Worm (Caenorhabditis elegans) whole organism, late embryonic: ENCODE data around the gene C55A6.1.
A peak's percentile ranks its signal among the peaks of the same experiment; 100 is the strongest.

ENCODE experiments used
- C08G9.2 ChIP-seq: sonication (generic microtip); optimal IDR thresholded peaks from 2 replicates; lab custom pipeline; 2016; ENCODE audit warnings: mild to moderate bottlenecking, missing genetic modification characterization, moderate library complexity, missing compliant biosample characterization
- C38D4.7 ChIP-seq: fragments of 200-800 bp; sonication (Bioruptor generic); optimal IDR thresholded peaks from 2 replicates; lab custom pipeline; 2018; ENCODE audit warnings: mild to moderate bottlenecking, missing genetic modification characterization, moderate library complexity, missing compliant biosample characterization
- F13H6.1 ChIP-seq: sonication (generic microtip); optimal IDR thresholded peaks from 2 replicates; lab custom pipeline; 2016; ENCODE audit warnings: missing genetic modification characterization, missing compliant biosample characterization
- K02D7.2 ChIP-seq: sonication (generic microtip); optimal IDR thresholded peaks from 2 replicates; lab custom pipeline; 2017; ENCODE audit warnings: mild to moderate bottlenecking, missing genetic modification characterization, missing compliant biosample characterization
- K09A11.1 ChIP-seq: sonication (generic microtip); optimal IDR thresholded peaks from 2 replicates; lab custom pipeline; 2017; ENCODE audit warnings: antibody characterized with exemption, mild to moderate bottlenecking, missing genetic modification characterization, missing compliant biosample characterization; ENCODE audit not compliant: insufficient read depth
- T23F11.4 ChIP-seq: fragments of 200-800 bp; sonication (Bioruptor generic); optimal IDR thresholded peaks from 2 replicates; lab custom pipeline; 2018; ENCODE audit warnings: mild to moderate bottlenecking, missing genetic modification characterization, missing compliant biosample characterization
- ama-1 ChIP-seq: fragments of 150-350 bp; optimal IDR thresholded peaks from 2 replicates; lab custom pipeline; 2014
- ceh-14 ChIP-seq: sonication (generic microtip); optimal IDR thresholded peaks from 2 replicates; lab custom pipeline; 2016; ENCODE audit warnings: missing genotype, missing genetic modification characterization, missing compliant biosample characterization
- ceh-18 ChIP-seq: sonication (generic microtip); optimal IDR thresholded peaks from 2 replicates; lab custom pipeline; 2016; ENCODE audit warnings: missing genetic modification characterization, missing compliant biosample characterization
- ceh-19 ChIP-seq: fragments of 200-800 bp; sonication (Bioruptor generic); optimal IDR thresholded peaks from 2 replicates; lab custom pipeline; 2018; ENCODE audit warnings: mild to moderate bottlenecking, missing genetic modification characterization, missing compliant biosample characterization
- ceh-22 ChIP-seq: sonication (generic microtip); optimal IDR thresholded peaks from 2 replicates; lab custom pipeline; 2017; ENCODE audit warnings: missing biosample characterization, missing genetic modification characterization
- ceh-31 ChIP-seq: sonication (generic microtip); optimal IDR thresholded peaks from 2 replicates; lab custom pipeline; 2016; ENCODE audit warnings: missing genetic modification characterization, missing compliant biosample characterization
- ceh-34 ChIP-seq: sonication (generic microtip); optimal IDR thresholded peaks from 2 replicates; lab custom pipeline; 2016; ENCODE audit warnings: mild to moderate bottlenecking, missing genetic modification characterization, missing compliant biosample characterization
- ceh-45 ChIP-seq: fragments of 200-800 bp; sonication (Bioruptor generic); IDR thresholded peaks from 2 replicates; pipeline ENCODE4 v1.3.6; 2022; ENCODE audit warnings: missing genetic modification reagents, missing genetic modification characterization, missing compliant biosample characterization
- ceh-48 ChIP-seq: sonication (generic microtip); optimal IDR thresholded peaks from 2 replicates; lab custom pipeline; 2016; ENCODE audit warnings: missing genetic modification characterization, inconsistent platforms, missing compliant biosample characterization
- ceh-9 ChIP-seq: sonication (generic microtip); optimal IDR thresholded peaks from 2 replicates; lab custom pipeline; 2016; ENCODE audit warnings: mild to moderate bottlenecking, missing genetic modification characterization, inconsistent platforms, missing compliant biosample characterization
- che-1 ChIP-seq: sonication (generic microtip); optimal IDR thresholded peaks from 2 replicates; lab custom pipeline; 2016; ENCODE audit warnings: mild to moderate bottlenecking, missing genetic modification characterization, missing compliant biosample characterization
- dmd-4 ChIP-seq: sonication (generic microtip); optimal IDR thresholded peaks from 2 replicates; lab custom pipeline; 2016; ENCODE audit warnings: borderline replicate concordance, missing genetic modification characterization, missing compliant biosample characterization
- ets-4 ChIP-seq: sonication (generic microtip); optimal IDR thresholded peaks from 2 replicates; lab custom pipeline; 2016; ENCODE audit warnings: missing genetic modification characterization, missing compliant biosample characterization
- fkh-10 ChIP-seq: fragments of 150-350 bp; optimal IDR thresholded peaks from 2 replicates; lab custom pipeline; 2014; ENCODE audit warnings: missing biosample characterization, missing genetic modification reagents, missing genetic modification characterization
- gmeb-2 ChIP-seq: sonication (generic microtip); optimal IDR thresholded peaks from 2 replicates; lab custom pipeline; 2016; ENCODE audit warnings: missing genetic modification characterization, inconsistent platforms, missing compliant biosample characterization
- hlh-13 ChIP-seq: fragments of 200-800 bp; sonication (Bioruptor generic); optimal IDR thresholded peaks from 2 replicates; lab custom pipeline; 2018; ENCODE audit warnings: mild to moderate bottlenecking, missing genetic modification characterization, missing compliant biosample characterization
- hlh-15 ChIP-seq: sonication (generic microtip); optimal IDR thresholded peaks from 2 replicates; lab custom pipeline; 2016; ENCODE audit warnings: missing genetic modification characterization, missing compliant biosample characterization
- lim-6 ChIP-seq: sonication (generic microtip); optimal IDR thresholded peaks from 2 replicates; lab custom pipeline; 2016; ENCODE audit warnings: missing genetic modification characterization, missing compliant biosample characterization
- lin-11 ChIP-seq: fragments of 200-800 bp; sonication (Bioruptor generic); optimal IDR thresholded peaks from 2 replicates; lab custom pipeline; 2018; ENCODE audit warnings: mild to moderate bottlenecking, missing genetic modification characterization, missing compliant biosample characterization
- mec-3 ChIP-seq: sonication (generic microtip); optimal IDR thresholded peaks from 2 replicates; lab custom pipeline; 2016; ENCODE audit warnings: borderline replicate concordance, missing genetic modification characterization, missing compliant biosample characterization
- nfya-1 ChIP-seq: sonication (generic microtip); optimal IDR thresholded peaks from 2 replicates; lab custom pipeline; 2017; ENCODE audit warnings: missing genetic modification characterization, mild to moderate bottlenecking, missing compliant biosample characterization, antibody characterized with exemption, moderate library complexity
- nhr-11 ChIP-seq: fragments of 150-350 bp; optimal IDR thresholded peaks from 2 replicates; lab custom pipeline; 2014; ENCODE audit warnings: missing biosample characterization, missing genetic modification characterization
- nhr-232 ChIP-seq: sonication (generic microtip); optimal IDR thresholded peaks from 2 replicates; lab custom pipeline; 2016; ENCODE audit warnings: missing genetic modification characterization, missing compliant biosample characterization
- odd-2 ChIP-seq: sonication (generic microtip); optimal IDR thresholded peaks from 2 replicates; lab custom pipeline; 2017; ENCODE audit warnings: antibody characterized with exemption, mild to moderate bottlenecking, missing genetic modification characterization, missing compliant biosample characterization
- pag-3 ChIP-seq: sonication (generic microtip); optimal IDR thresholded peaks from 2 replicates; lab custom pipeline; 2016; ENCODE audit warnings: missing compliant biosample characterization, missing genetic modification characterization, borderline replicate concordance
- pax-1 ChIP-seq: fragments of 150-350 bp; optimal IDR thresholded peaks from 2 replicates; lab custom pipeline; 2014; ENCODE audit warnings: missing biosample characterization, missing genetic modification characterization
- pha-2 ChIP-seq: sonication (generic microtip); optimal IDR thresholded peaks from 2 replicates; lab custom pipeline; 2017; ENCODE audit warnings: mild to moderate bottlenecking, missing genetic modification characterization, missing compliant biosample characterization
- pqm-1 ChIP-seq: sonication (generic microtip); optimal IDR thresholded peaks from 2 replicates; lab custom pipeline; 2016; ENCODE audit warnings: missing genetic modification characterization, missing compliant biosample characterization
- pros-1 ChIP-seq: fragments of 150-350 bp; optimal IDR thresholded peaks from 2 replicates; lab custom pipeline; 2014; ENCODE audit warnings: missing biosample characterization, missing genetic modification reagents, missing genetic modification characterization
- rnt-1 ChIP-seq: sonication (generic microtip); optimal IDR thresholded peaks from 2 replicates; lab custom pipeline; 2016; ENCODE audit warnings: missing genetic modification characterization, missing compliant biosample characterization
- sdc-2 ChIP-seq: sonication (generic microtip); optimal IDR thresholded peaks from 2 replicates; lab custom pipeline; 2016; ENCODE audit warnings: missing genotype, missing genetic modification characterization, missing compliant biosample characterization
- sox-2 ChIP-seq: fragments of 200-800 bp; sonication (Bioruptor generic); IDR thresholded peaks from 2 replicates; pipeline ENCODE4 v1.3.6; 2022; ENCODE audit warnings: missing genetic modification reagents, missing genetic modification characterization, missing compliant biosample characterization
- sox-4 ChIP-seq: sonication (generic microtip); optimal IDR thresholded peaks from 2 replicates; lab custom pipeline; 2017; ENCODE audit warnings: mild to moderate bottlenecking, missing genetic modification characterization, inconsistent platforms, missing compliant biosample characterization
- ttx-3 ChIP-seq: sonication (generic microtip); optimal IDR thresholded peaks from 2 replicates; lab custom pipeline; 2016; ENCODE audit warnings: missing genetic modification reagents, missing genetic modification characterization, missing compliant biosample characterization
- unc-3 ChIP-seq, 2 experiments: fragments of 200-800 bp in 1 of 2; sonication (Bioruptor generic) in 1 of 2; sonication (generic microtip) in 1 of 2; conservative IDR thresholded peaks in 1 of 2; optimal IDR thresholded peaks in 1 of 2; 2 replicates each; pipeline versions ENCODE4 v1.3.6 to Lab custom; 2016 to 2022; ENCODE audit warnings: missing compliant biosample characterization in 2 of 2, missing genetic modification characterization in 2 of 2, missing genetic modification reagents in 1 of 2
- unc-42 ChIP-seq: sonication (generic microtip); optimal IDR thresholded peaks from 2 replicates; lab custom pipeline; 2016; ENCODE audit warnings: missing genotype, missing genetic modification characterization, missing compliant biosample characterization
- unc-55 ChIP-seq: sonication (generic microtip); optimal IDR thresholded peaks from 2 replicates; lab custom pipeline; 2017; ENCODE audit warnings: missing biosample characterization, missing genetic modification reagents, missing genetic modification characterization
- unc-86 ChIP-seq: sonication (generic microtip); optimal IDR thresholded peaks from 2 replicates; lab custom pipeline; 2016; ENCODE audit warnings: missing genetic modification characterization, missing compliant biosample characterization
- ztf-16 ChIP-seq: sonication (generic microtip); optimal IDR thresholded peaks from 2 replicates; lab custom pipeline; 2017; ENCODE audit warnings: missing genetic modification characterization, missing compliant biosample characterization

C55A6.1 gene

ce11 chrV:11527531-11527930, 22.8 kb upstream of the C55A6.1 start, which contains the start of gene ccch-1:
Gene ccch-1 (plus strand): TSS chrV:11527831.
- TF ChIP-seq ttx-3 (tag; lab: Kevin White, UChicago) (no peak), pqm-1 (no peak), K02D7.2 (no peak)

- TF ChIP-seq pha-2 (tag; lab: Kevin White, UChicago) (no peak), sdc-2 (no peak), ceh-9 (tag; lab: Kevin White, UChicago) (no peak), lin-11 (tag; lab: Kevin White, UChicago) (no peak)
Measured at ce11 chrV:11526927-11527491, 22.2 kb upstream of the C55A6.1 start.

- TF ChIP-seq nfya-1 (peak; percentile 59), hlh-13 (no peak), ets-4 (no peak)
Measured at ce11 chrV:11525338-11525737, 20.6 kb upstream of the C55A6.1 start.

- TF ChIP-seq sox-4 (tag; lab: Kevin White, UChicago) (peak; percentile 34), pax-1 (no peak), nhr-11 (tag; lab: Kevin White, UChicago) (no peak), fkh-10 (GFP tag; lab: Kevin White, UChicago) (no peak), odd-2 (tag; lab: Kevin White, UChicago) (no peak), lim-6 (tag; lab: Kevin White, UChicago) (no peak), nfya-1 (peak; percentile 73), ztf-16 (tag; lab: Kevin White, UChicago) (peak; percentile 57), ceh-14 (peak; percentile 36), unc-55 (GFP tag; lab: Kevin White, UChicago) (peak; percentile 53), ceh-19 (GFP tag; lab: Kevin White, UChicago) (no peak), K09A11.1 (tag; lab: Kevin White, UChicago) (peak; percentile 33), unc-42 (tag; lab: Kevin White, UChicago) (no peak), F13H6.1 (no peak), ceh-18 (peak; percentile 30), unc-3 (GFP tag; conservative IDR thresholded peaks at IDR 0.05; lab: Robert Waterston, UW) (peak; percentile 50; the same call in 1 of the 2 replicates), unc-3 (tag; optimal IDR thresholded peaks at IDR 0.05; lab: Kevin White, UChicago) (peak; percentile 49), C08G9.2 (tag; lab: Kevin White, UChicago) (no peak), pag-3 (no peak), pros-1 (no peak), ceh-22 (tag; lab: Kevin White, UChicago) (no peak), ceh-45 (GFP tag; lab: Robert Waterston, UW) (no peak), sox-2 (GFP tag; lab: Robert Waterston, UW) (0 out of 2 replicates have a peak, but pooled peaks have one; percentile 33), dmd-4 (no peak), hlh-15 (tag; lab: Kevin White, UChicago) (no peak), che-1 (tag; lab: Kevin White, UChicago) (peak; percentile 63), mec-3 (tag; lab: Kevin White, UChicago) (no peak), T23F11.4 (no peak), C38D4.7 (GFP tag; lab: Kevin White, UChicago) (peak; percentile 30), ceh-34 (tag; lab: Kevin White, UChicago) (no peak), ets-4 (peak; percentile 9), ama-1 (no peak), ceh-48 (tag; lab: Kevin White, UChicago) (peak; percentile 33), ttx-3 (tag; lab: Kevin White, UChicago) (peak; percentile 12), lin-11 (tag; lab: Kevin White, UChicago) (peak; percentile 40), pha-2 (tag; lab: Kevin White, UChicago) (no peak), rnt-1 (tag; lab: Kevin White, UChicago) (peak; percentile 25), sdc-2 (no peak), unc-86 (tag; lab: Kevin White, UChicago) (peak; percentile 52), ceh-31 (tag; lab: Kevin White, UChicago) (peak; percentile 43), gmeb-2 (tag; lab: Kevin White, UChicago) (peak; percentile 50), nhr-232 (tag; lab: Kevin White, UChicago) (no peak)
Measured at ce11 chrV:11521448-11521847, 16.7 kb upstream of the C55A6.1 start, which contains the start of gene pafo-1. Gene pafo-1 (plus strand): TSS chrV:11521703.
